Worm (Caenorhabditis elegans): ENCODE data around the gene hot-7.
A peak's percentile ranks its signal among the peaks of the same experiment; 100 is the strongest.

- no peak for TF ChIP-seq nhr-11 (tag; optimal IDR thresholded peaks at IDR 0.05)
- no peak for TF ChIP-seq arid-1 (GFP tag; conservative IDR thresholded peaks at IDR 0.05)
- TF ChIP-seq pha-4 (GFP tag; IDR thresholded peaks at IDR 0.05): no peak
- no peak for TF ChIP-seq pha-4 (tag; optimal IDR thresholded peaks at IDR 0.05)
- TF ChIP-seq aly-2 (tag; optimal IDR thresholded peaks at IDR 0.05): no peak
- TF ChIP-seq hif-1 (tag; optimal IDR thresholded peaks at IDR 0.05): no peak
- TF ChIP-seq daf-16 (GFP tag; optimal IDR thresholded peaks at IDR 0.05): no peak
- TF ChIP-seq daf-16 (tag; optimal IDR thresholded peaks at IDR 0.05): peak; percentile 35
- TF ChIP-seq nhr-237 (tag; optimal IDR thresholded peaks at IDR 0.05): no peak
- no peak for TF ChIP-seq mdl-1 (tag; optimal IDR thresholded peaks at IDR 0.05)
- TF ChIP-seq nhr-6 (tag; optimal IDR thresholded peaks at IDR 0.05): no peak
- TF ChIP-seq unc-39 (tag; optimal IDR thresholded peaks at IDR 0.05): no peak
- TF ChIP-seq lsy-2 (tag; optimal IDR thresholded peaks at IDR 0.05): no peak
These were observed 23.3 kb downstream of the hot-7 start for ce11 chrII:14234375-14235102.
